Fruit fly (Drosophila melanogaster): Measurements from ENCODE around the gene CG2924.

CG2924 gene

DNA sequence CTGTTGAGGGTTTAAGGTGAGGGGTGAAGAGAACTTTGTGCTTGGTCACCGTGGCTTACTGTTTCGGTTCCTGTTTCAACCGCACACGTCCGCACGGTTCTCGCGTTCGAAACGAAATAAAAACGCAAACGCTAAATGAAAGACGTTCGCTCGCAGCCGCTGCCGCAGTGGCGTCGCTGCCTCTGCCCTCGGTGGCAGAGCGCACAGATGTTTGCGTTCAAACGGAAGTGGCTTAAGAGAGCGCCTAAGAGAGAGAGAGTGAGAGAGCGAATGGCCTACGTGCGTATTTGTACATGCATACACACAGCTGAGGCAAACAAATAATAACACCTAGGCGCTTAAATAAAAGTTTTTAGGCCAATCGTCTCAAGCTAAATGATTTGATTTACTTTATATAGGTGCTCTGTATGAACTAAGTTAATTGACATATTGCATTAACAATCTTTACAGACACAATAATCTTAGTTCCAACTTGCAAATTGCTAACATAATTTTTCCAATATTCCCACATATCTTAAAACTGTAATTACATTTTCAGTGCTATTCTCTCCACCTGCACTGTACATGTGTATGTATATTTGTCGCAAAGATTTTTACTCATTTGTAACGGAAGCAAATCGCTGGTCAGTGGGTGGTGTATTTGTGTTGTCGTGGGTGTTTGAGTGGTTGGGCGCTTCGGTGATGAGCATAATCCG lies 22.9 kb upstream of the CG2924 start, which contains the start of gene CG2865:
Gene CG2865 (minus strand): TSS at position 118 of the 695 bp plus-strand sequence.
- TF ChIP-seq toe (GFP tag; optimal IDR thresholded peaks at IDR 0.05) (peak; percentile 90), bab1 (GFP tag; optimal IDR thresholded peaks at IDR 0.05) (peak; percentile 99), pad (GFP tag; optimal IDR thresholded peaks at IDR 0.05) (peak; percentile 93), Clk (GFP tag; optimal IDR thresholded peaks at IDR 0.05) (peak; percentile 81), cnc (optimal IDR thresholded peaks at IDR 0.05) (no peak), Hr96 (GFP tag; optimal IDR thresholded peaks at IDR 0.05) (peak; percentile 98), CG12768 (GFP tag; optimal IDR thresholded peaks at IDR 0.05) (peak; percentile 95), CG33017 (tag; optimal IDR thresholded peaks at IDR 0.05) (peak; percentile 95), kay (GFP tag; ENCODE audit: borderline replicate concordance) (peak; percentile 95), cic (GFP tag; optimal IDR thresholded peaks at IDR 0.05) (peak; percentile 85), ovo (GFP tag; optimal IDR thresholded peaks at IDR 0.05) (peak; percentile 94), CG11617 (GFP tag; optimal IDR thresholded peaks at IDR 0.05) (peak; percentile 97), CG5204 (GFP tag; optimal IDR thresholded peaks at IDR 0.05) (peak; percentile 95), CG7101 (tag; optimal IDR thresholded peaks at IDR 0.05) (peak; percentile 98), Crg-1 (GFP tag; optimal IDR thresholded peaks at IDR 0.05) (peak; percentile 93), CG1620 (GFP tag; optimal IDR thresholded peaks at IDR 0.05) (peak; percentile 89), tj (GFP tag; optimal IDR thresholded peaks at IDR 0.05) (peak; percentile 86), Mnt (GFP tag; optimal IDR thresholded peaks at IDR 0.05) (peak; percentile 92), CG14711 (tag; optimal IDR thresholded peaks at IDR 0.05) (peak; percentile 93), CG7045 (GFP tag; optimal IDR thresholded peaks at IDR 0.05) (peak; percentile 96)

DNA sequence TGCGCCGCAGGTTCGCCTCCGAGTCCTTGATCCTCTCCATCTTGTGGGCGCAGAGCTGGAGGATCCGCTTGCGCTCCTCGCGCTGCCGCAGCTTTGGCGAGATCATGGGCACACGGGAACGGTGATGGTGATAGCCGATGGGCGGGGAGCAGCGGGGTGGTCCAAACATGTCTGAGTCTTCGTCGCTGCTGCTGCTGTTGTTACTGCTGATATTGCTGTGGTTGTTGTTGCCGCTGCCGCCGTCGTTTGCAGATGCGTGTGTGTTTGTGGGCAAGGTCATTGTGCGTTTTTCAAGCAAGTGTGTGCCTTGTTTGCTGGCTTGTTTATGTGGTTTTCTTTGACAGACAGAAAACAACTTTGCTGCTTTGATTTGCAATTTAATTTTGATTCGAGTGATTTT lies 21.8 kb upstream of the CG2924 start:
- TF ChIP-seq Crg-1 (GFP tag; optimal IDR thresholded peaks at IDR 0.05), result no peak
- no peak for TF ChIP-seq cic (GFP tag; optimal IDR thresholded peaks at IDR 0.05)
- no peak for TF ChIP-seq CG12768 (GFP tag; optimal IDR thresholded peaks at IDR 0.05)
- TF ChIP-seq CG7045 (GFP tag; optimal IDR thresholded peaks at IDR 0.05), result no peak
- no peak for TF ChIP-seq tj (GFP tag; optimal IDR thresholded peaks at IDR 0.05)
- no peak for TF ChIP-seq Mnt (GFP tag; optimal IDR thresholded peaks at IDR 0.05)
- no peak for TF ChIP-seq CG33017 (tag; optimal IDR thresholded peaks at IDR 0.05)

- TF ChIP-seq pad (GFP tag; optimal IDR thresholded peaks at IDR 0.05) (no peak), CG5204 (GFP tag; optimal IDR thresholded peaks at IDR 0.05) (no peak), CG7045 (GFP tag; optimal IDR thresholded peaks at IDR 0.05) (no peak), bab1 (GFP tag; optimal IDR thresholded peaks at IDR 0.05) (no peak), CG7101 (tag; optimal IDR thresholded peaks at IDR 0.05) (no peak), CG33017 (tag; optimal IDR thresholded peaks at IDR 0.05) (no peak), cnc (optimal IDR thresholded peaks at IDR 0.05) (no peak), kay (GFP tag; ENCODE audit: borderline replicate concordance) (no peak), ovo (GFP tag; optimal IDR thresholded peaks at IDR 0.05) (no peak), CG12768 (GFP tag; optimal IDR thresholded peaks at IDR 0.05) (no peak), toe (GFP tag; optimal IDR thresholded peaks at IDR 0.05) (no peak), CG11617 (GFP tag; optimal IDR thresholded peaks at IDR 0.05) (no peak), CG1620 (GFP tag; optimal IDR thresholded peaks at IDR 0.05) (no peak), CG14711 (tag; optimal IDR thresholded peaks at IDR 0.05) (no peak), Mnt (GFP tag; optimal IDR thresholded peaks at IDR 0.05) (no peak), Crg-1 (GFP tag; optimal IDR thresholded peaks at IDR 0.05) (no peak), tj (GFP tag; optimal IDR thresholded peaks at IDR 0.05) (no peak)
These were observed 20.5 kb upstream of the CG2924 start for dm6 chrX:2291023-2291422.

DNA sequence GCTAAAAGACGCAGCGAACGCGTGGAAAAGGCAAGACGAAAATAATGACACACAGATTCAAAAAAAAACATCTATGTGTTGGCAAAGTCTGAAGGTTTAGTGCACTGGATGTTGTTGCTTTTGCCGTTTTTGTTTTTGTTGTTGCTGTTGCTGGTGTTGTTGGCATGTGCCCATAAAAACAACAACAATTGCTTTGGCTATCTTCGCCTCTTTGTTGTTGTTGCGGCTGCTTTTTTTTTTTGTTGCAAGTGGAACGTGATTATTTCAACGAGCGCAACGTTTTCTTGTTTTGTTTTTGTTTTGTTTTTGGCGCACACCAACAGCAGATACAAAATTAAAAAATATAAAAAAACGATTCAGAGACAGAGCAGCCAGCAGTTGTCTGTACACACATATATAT lies 18.6 kb upstream of the CG2924 start:
- TF ChIP-seq tj (GFP tag; optimal IDR thresholded peaks at IDR 0.05) (peak; percentile 22), kay (GFP tag; ENCODE audit: borderline replicate concordance) (no peak), CG7101 (tag; optimal IDR thresholded peaks at IDR 0.05) (no peak), Mnt (GFP tag; optimal IDR thresholded peaks at IDR 0.05) (no peak), CG7045 (GFP tag; optimal IDR thresholded peaks at IDR 0.05) (no peak), CG11617 (GFP tag; optimal IDR thresholded peaks at IDR 0.05) (no peak), bab1 (GFP tag; optimal IDR thresholded peaks at IDR 0.05) (peak; percentile 23)

dm6 chrX:2288327-2288726 lies 17.8 kb upstream of the CG2924 start:
- TF ChIP-seq CG14711 (tag; optimal IDR thresholded peaks at IDR 0.05) (no peak), CG11617 (GFP tag; optimal IDR thresholded peaks at IDR 0.05) (no peak), Mnt (GFP tag; optimal IDR thresholded peaks at IDR 0.05) (no peak), kay (GFP tag; ENCODE audit: borderline replicate concordance) (no peak), CG33017 (tag; optimal IDR thresholded peaks at IDR 0.05) (no peak), ovo (GFP tag; optimal IDR thresholded peaks at IDR 0.05) (no peak), cnc (optimal IDR thresholded peaks at IDR 0.05) (no peak), CG12768 (GFP tag; optimal IDR thresholded peaks at IDR 0.05) (no peak)

dm6 chrX:2286985-2287384 lies 16.4 kb upstream of the CG2924 start:
- TF ChIP-seq toe (GFP tag; optimal IDR thresholded peaks at IDR 0.05) (no peak), tj (GFP tag; optimal IDR thresholded peaks at IDR 0.05) (peak; percentile 32)

DNA sequence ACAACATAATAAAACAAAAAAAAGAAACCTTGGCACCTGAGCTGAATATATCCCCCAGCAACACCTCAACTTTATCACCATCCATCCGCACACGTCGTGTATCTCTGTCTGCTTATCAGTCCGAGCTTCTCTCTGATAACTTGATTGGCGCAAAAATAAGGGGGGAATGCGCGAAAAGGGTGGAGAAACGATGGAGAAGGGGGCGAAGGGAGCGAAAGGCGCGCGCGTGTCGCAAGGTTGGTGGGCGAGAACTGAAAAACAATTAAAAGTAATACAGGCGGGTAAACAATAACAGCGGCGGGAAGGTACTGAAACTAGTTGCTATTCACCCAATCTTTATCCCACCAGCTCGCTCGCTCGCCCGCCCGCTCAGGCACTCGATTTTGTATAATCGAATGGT lies 15.7 kb upstream of the CG2924 start:
- TF ChIP-seq cic (GFP tag; optimal IDR thresholded peaks at IDR 0.05) (peak; percentile 62), cnc (optimal IDR thresholded peaks at IDR 0.05) (no peak), pad (GFP tag; optimal IDR thresholded peaks at IDR 0.05) (peak; percentile 11), CG33017 (tag; optimal IDR thresholded peaks at IDR 0.05) (no peak), Mnt (GFP tag; optimal IDR thresholded peaks at IDR 0.05) (peak; percentile 79)
